Fruit fly (Drosophila melanogaster): ENCODE data around the gene TP53INP.

The TP53INP gene

DNA sequence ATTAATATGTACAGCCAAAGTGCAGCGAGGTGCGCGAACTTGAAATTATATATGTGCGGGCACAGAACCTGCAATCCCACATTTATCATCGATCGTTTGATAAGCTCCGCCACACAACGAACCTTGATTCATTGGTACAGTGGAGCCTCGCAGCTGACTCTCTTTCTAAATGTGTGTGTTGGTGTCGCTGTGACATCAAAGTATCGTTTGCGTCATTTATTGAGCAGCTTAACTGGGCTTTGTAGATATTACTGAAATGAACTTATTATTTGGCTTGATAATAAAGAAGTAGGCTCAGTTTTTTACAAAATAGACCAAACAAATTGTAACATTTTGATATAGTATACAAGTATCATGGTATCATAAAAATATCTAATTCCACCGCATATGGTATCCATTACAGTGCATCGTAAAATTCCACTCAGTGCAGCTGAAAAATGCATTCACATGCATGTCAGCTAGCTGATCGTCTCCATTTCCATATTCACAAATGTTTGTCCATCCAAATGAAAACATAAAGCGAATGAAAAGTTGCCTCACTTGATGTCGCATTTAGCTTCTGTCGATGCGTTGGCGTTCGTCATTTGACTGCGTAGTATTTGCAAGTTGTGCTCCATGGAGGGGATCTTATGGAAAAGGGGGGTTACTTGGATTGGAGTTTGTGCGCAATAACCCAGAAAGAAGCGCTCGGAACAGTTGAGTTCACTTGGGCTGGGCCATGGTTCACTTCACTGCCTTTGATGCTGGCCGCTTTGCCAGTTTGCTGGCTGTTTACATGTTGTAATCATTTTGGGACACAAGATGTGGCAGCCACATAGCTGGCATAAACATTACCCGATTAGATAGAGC is 4.5 kb downstream of the TP53INP start (continued):
- TF ChIP-seq Pdp1 (GFP tag; optimal IDR thresholded peaks at IDR 0.05) (peak in 1 of 2 experiments; percentile 20), slou (GFP tag; optimal IDR thresholded peaks at IDR 0.05) (no peak), Eip74EF (GFP tag; optimal IDR thresholded peaks at IDR 0.05) (no peak), H2.0 (GFP tag; IDR thresholded peaks at IDR 0.05) (0 out of 2 replicates have a peak, but pooled peaks have one; percentile 10), CG17186 (GFP tag; optimal IDR thresholded peaks at IDR 0.05) (no peak)

- peak; percentile 5 for TF ChIP-seq NfI (GFP tag; optimal IDR thresholded peaks at IDR 0.05)
- TF ChIP-seq CG6765 (GFP tag; optimal IDR thresholded peaks at IDR 0.05), result no peak
- no peak for TF ChIP-seq zf30C (GFP tag; optimal IDR thresholded peaks at IDR 0.05)
- TF ChIP-seq CG2116 (GFP tag; optimal IDR thresholded peaks at IDR 0.05), result no peak
- TF ChIP-seq caup (GFP tag; optimal IDR thresholded peaks at IDR 0.05; ENCODE audit: severe bottlenecking), result no peak
- no peak for TF ChIP-seq CG4854 (GFP tag; optimal IDR thresholded peaks at IDR 0.05)
- no peak for TF ChIP-seq pan (optimal IDR thresholded peaks at IDR 0.05)
- no peak for TF ChIP-seq pan (GFP tag; optimal IDR thresholded peaks at IDR 0.05 in 1 of 2, IDR thresholded peaks at IDR 0.05 in 1 of 2)
- TF ChIP-seq Rfx (GFP tag; IDR thresholded peaks at IDR 0.05), result no peak
- TF ChIP-seq HLH54F (GFP tag; optimal IDR thresholded peaks at IDR 0.05), result no peak
- TF ChIP-seq ATbp (GFP tag; optimal IDR thresholded peaks at IDR 0.05), result no peak
- TF ChIP-seq sens (GFP tag), result peak; percentile 73
- no peak for TF ChIP-seq CG14050 (GFP tag; IDR thresholded peaks at IDR 0.05)
- TF ChIP-seq CG6272 (GFP tag; IDR thresholded peaks at IDR 0.05), result no peak
- no peak for TF ChIP-seq mam (GFP tag; optimal IDR thresholded peaks at IDR 0.05)
- TF ChIP-seq vfl (GFP tag; optimal IDR thresholded peaks at IDR 0.05), result no peak
- no peak for TF ChIP-seq CG10209 (GFP tag; optimal IDR thresholded peaks at IDR 0.05)
- no peak for TF ChIP-seq CG2889 (GFP tag; IDR thresholded peaks at IDR 0.05)
- TF ChIP-seq Med (GFP tag), result no peak
- TF ChIP-seq unc-4 (GFP tag; IDR thresholded peaks at IDR 0.05; ENCODE audit: partially characterized antibody), result no peak
- TF ChIP-seq CG7928 (GFP tag; optimal IDR thresholded peaks at IDR 0.05), result no peak
- no peak for TF ChIP-seq jigr1 (GFP tag; IDR thresholded peaks at IDR 0.05)
- TF ChIP-seq Doc2 (GFP tag; IDR thresholded peaks at IDR 0.05), result no peak
- TF ChIP-seq Ravus (GFP tag; IDR thresholded peaks at IDR 0.05), result no peak
- no peak for TF ChIP-seq vvl (GFP tag; IDR thresholded peaks at IDR 0.05)
- peak; percentile 53 for TF ChIP-seq sd (tag; optimal IDR thresholded peaks at IDR 0.05)
- peak in 1 of 2 experiments; percentile 43 for TF ChIP-seq eve (GFP tag; optimal IDR thresholded peaks at IDR 0.05)
- TF ChIP-seq luna (GFP tag; optimal IDR thresholded peaks at IDR 0.05), result no peak
- no peak for TF ChIP-seq CG13894 (tag; optimal IDR thresholded peaks at IDR 0.05)
- TF ChIP-seq mld (GFP tag; IDR thresholded peaks at IDR 0.05; ENCODE audit: partially characterized antibody), result no peak
- peak; percentile 40 for TF ChIP-seq CG10543 (GFP tag; optimal IDR thresholded peaks at IDR 0.05)
- no peak for TF ChIP-seq Ada2b (GFP tag; IDR thresholded peaks at IDR 0.05)
- no peak for TF ChIP-seq CG14965 (GFP tag; optimal IDR thresholded peaks at IDR 0.05; ENCODE audit: borderline replicate concordance)
- no peak for TF ChIP-seq Lpt (GFP tag; optimal IDR thresholded peaks at IDR 0.05)
- TF ChIP-seq CG4328 (GFP tag; optimal IDR thresholded peaks at IDR 0.05), result no peak
- TF ChIP-seq fu2 (GFP tag; optimal IDR thresholded peaks at IDR 0.05), result no peak
- no peak for TF ChIP-seq tup (GFP tag; optimal IDR thresholded peaks at IDR 0.05)
- no peak for TF ChIP-seq GATAe (GFP tag; conservative IDR thresholded peaks at IDR 0.05)
- TF ChIP-seq Abd-B (GFP tag; optimal IDR thresholded peaks at IDR 0.05), result no peak
- TF ChIP-seq chn (GFP tag; optimal IDR thresholded peaks at IDR 0.05), result no peak
- no peak for TF ChIP-seq CG11456 (GFP tag; IDR thresholded peaks at IDR 0.05)
- no peak for TF ChIP-seq CG10431 (GFP tag; optimal IDR thresholded peaks at IDR 0.05)
- no peak for TF ChIP-seq CG8290 (GFP tag; optimal IDR thresholded peaks at IDR 0.05)
- TF ChIP-seq CG8290 (tag; optimal IDR thresholded peaks at IDR 0.05), result no peak
Observed at dm6 chr3L:4411951-4412350, 5.2 kb downstream of the TP53INP start.
